Worm (Caenorhabditis elegans) whole organism, L3 larva: ENCODE data around the gene chd-3.

Experiments used
- R02D3.7 ChIP-seq: fragments of 150-350 bp; optimal IDR thresholded peaks from 2 replicates; lab custom pipeline; 2014; ENCODE audit warnings: missing biosample characterization, missing genetic modification characterization
- ceh-9 ChIP-seq: sonication (generic microtip); optimal IDR thresholded peaks from 2 replicates; lab custom pipeline; 2018; ENCODE audit warnings: missing biosample characterization, missing genetic modification characterization
- fkh-2 ChIP-seq: fragments of 150-350 bp; optimal IDR thresholded peaks from 2 replicates; lab custom pipeline; 2014; ENCODE audit warnings: missing biosample characterization, missing genetic modification reagents, missing genetic modification characterization
- mml-1 ChIP-seq: fragments of 150-350 bp; sonication (generic microtip); optimal IDR thresholded peaks from 3 replicates; lab custom pipeline; 2014; ENCODE audit warnings: missing biosample characterization, missing genetic modification characterization
- nhr-11 ChIP-seq: fragments of 150-350 bp; optimal IDR thresholded peaks from 2 replicates; lab custom pipeline; 2014; ENCODE audit warnings: missing biosample characterization, missing genetic modification characterization
- nhr-12 ChIP-seq: fragments of 150-350 bp; optimal IDR thresholded peaks from 2 replicates; lab custom pipeline; 2014; ENCODE audit warnings: missing biosample characterization, missing genetic modification characterization
- nhr-28 ChIP-seq: fragments of 150-350 bp; optimal IDR thresholded peaks from 2 replicates; lab custom pipeline; 2014; ENCODE audit warnings: missing biosample characterization, missing genetic modification characterization
- nhr-43 ChIP-seq: sonication (generic microtip); optimal IDR thresholded peaks from 2 replicates; lab custom pipeline; 2016; ENCODE audit warnings: mild to moderate bottlenecking, missing genetic modification characterization, missing compliant biosample characterization; ENCODE audit not compliant: poor library complexity, severe bottlenecking
- nhr-76 ChIP-seq: fragments of 150-350 bp; sonication (generic microtip); optimal IDR thresholded peaks from 5 replicates; lab custom pipeline; 2014; ENCODE audit warnings: missing biosample characterization, missing genetic modification characterization
- tbx-2 ChIP-seq: sonication (generic microtip); optimal IDR thresholded peaks from 2 replicates; lab custom pipeline; 2016; ENCODE audit warnings: mild to moderate bottlenecking, missing genetic modification characterization, missing compliant biosample characterization

Gene chd-3

DNA sequence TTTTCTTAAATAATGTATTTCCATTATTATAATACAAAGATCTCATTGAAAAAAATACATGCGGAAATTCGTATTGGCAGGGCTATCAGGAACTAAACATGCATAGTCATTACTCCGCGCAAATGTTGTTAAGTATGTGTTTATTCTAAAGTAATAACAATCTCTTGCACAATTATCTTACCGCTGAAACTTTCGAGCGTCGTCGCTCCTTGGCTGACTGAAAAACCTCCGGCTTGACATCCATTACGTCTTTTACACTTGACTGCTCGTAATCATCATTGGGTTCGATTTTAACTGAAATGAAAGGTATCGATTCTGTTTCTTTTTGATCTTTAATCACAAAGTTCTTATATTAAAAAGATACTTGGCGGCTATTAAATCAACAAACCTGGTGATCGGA is 52.6 kb downstream of the chd-3 start:
- TF ChIP-seq nhr-76, result no peak
- TF ChIP-seq R02D3.7 (tag; lab: Kevin White, UChicago), result no peak
- TF ChIP-seq tbx-2, result no peak
- no peak for TF ChIP-seq nhr-12
- no peak for TF ChIP-seq nhr-43 (tag; lab: Kevin White, UChicago)
- no peak for TF ChIP-seq nhr-28 (tag; lab: Kevin White, UChicago)
- TF ChIP-seq fkh-2 (tag; lab: Kevin White, UChicago), result no peak
- no peak for TF ChIP-seq mml-1 (tag; lab: Kevin White, UChicago)
- TF ChIP-seq ceh-9 (tag; lab: Kevin White, UChicago), result no peak
- TF ChIP-seq nhr-11 (tag; lab: Kevin White, UChicago), result no peak
